Worm (Caenorhabditis elegans): ENCODE data around the gene sru-44.

sru-44 gene

ce11 chrV:16458714-16459113 lies 9.0 kb downstream of the sru-44 start, which contains the start of gene str-15:
str-15 (minus strand) TSS chrV:16458814.
- TF ChIP-seq lin-39 (tag; optimal IDR thresholded peaks at IDR 0.05) = no peak

ce11 chrV:16455065-16455464 lies 12.7 kb downstream of the sru-44 start, which contains the start of gene str-14:
str-14 (minus strand) TSS chrV:16455165.
- TF ChIP-seq lir-3 (tag; optimal IDR thresholded peaks at IDR 0.05; ENCODE audit: poor library complexity) = no peak
- TF ChIP-seq pag-3 (tag; optimal IDR thresholded peaks at IDR 0.05; ENCODE audit: borderline replicate concordance, insufficient read depth) = no peak
- TF ChIP-seq fos-1 (tag; optimal IDR thresholded peaks at IDR 0.05) = no peak
- no peak for TF ChIP-seq blmp-1 (tag; optimal IDR thresholded peaks at IDR 0.05)
- TF ChIP-seq nhr-12 (tag; optimal IDR thresholded peaks at IDR 0.05) = no peak
- no peak for TF ChIP-seq dpl-1 (GFP tag; optimal IDR thresholded peaks at IDR 0.05)
- no peak for TF ChIP-seq fkh-10 (GFP tag; optimal IDR thresholded peaks at IDR 0.05)
- no peak for TF ChIP-seq efl-3 (GFP tag; optimal IDR thresholded peaks at IDR 0.05)
- no peak for TF ChIP-seq unc-130 (tag; optimal IDR thresholded peaks at IDR 0.05)
- TF ChIP-seq ceh-90 (tag; optimal IDR thresholded peaks at IDR 0.05) = no peak
- no peak for TF ChIP-seq nhr-11 (tag; optimal IDR thresholded peaks at IDR 0.05)
- no peak for TF ChIP-seq lin-35 (GFP tag; optimal IDR thresholded peaks at IDR 0.05)
- TF ChIP-seq fkh-8 (tag; optimal IDR thresholded peaks at IDR 0.05) = no peak

- no peak for TF ChIP-seq lin-14 (GFP tag; optimal IDR thresholded peaks at IDR 0.05)
- TF ChIP-seq efl-3 (GFP tag; optimal IDR thresholded peaks at IDR 0.05) = no peak
- no peak for TF ChIP-seq ces-1 (GFP tag; optimal IDR thresholded peaks at IDR 0.05)
- TF ChIP-seq unc-130 (tag; optimal IDR thresholded peaks at IDR 0.05) = no peak
- TF ChIP-seq lin-39 (tag; optimal IDR thresholded peaks at IDR 0.05) = no peak
- no peak for TF ChIP-seq unc-30 (tag; optimal IDR thresholded peaks at IDR 0.05)
- TF ChIP-seq ceh-90 (tag; optimal IDR thresholded peaks at IDR 0.05) = no peak
- TF ChIP-seq egl-13 (tag; optimal IDR thresholded peaks at IDR 0.05) = no peak
- no peak for TF ChIP-seq zip-4 (GFP tag; optimal IDR thresholded peaks at IDR 0.05)
- no peak for TF ChIP-seq nhr-11 (tag; optimal IDR thresholded peaks at IDR 0.05)
- TF ChIP-seq fkh-8 (tag; optimal IDR thresholded peaks at IDR 0.05) = no peak
- no peak for TF ChIP-seq snpc-4 (tag; optimal IDR thresholded peaks at IDR 0.05)
- TF ChIP-seq ztf-11 (tag; optimal IDR thresholded peaks at IDR 0.05) = no peak
- no peak for TF ChIP-seq isw-1 (GFP tag; IDR thresholded peaks at IDR 0.05)
- no peak for TF ChIP-seq dpl-1 (GFP tag; optimal IDR thresholded peaks at IDR 0.05)
- TF ChIP-seq lir-3 (tag; optimal IDR thresholded peaks at IDR 0.05; ENCODE audit: poor library complexity) = no peak
Observed at ce11 chrV:16447735-16448134, 20.0 kb downstream of the sru-44 start, which contains the start of gene T08G3.13. T08G3.13 (plus strand) TSS chrV:16448035.

- TF ChIP-seq hpl-2 (GFP tag; optimal IDR thresholded peaks at IDR 0.05) (no peak), skn-1 (tag; optimal IDR thresholded peaks at IDR 0.05) (no peak), dpl-1 (GFP tag; optimal IDR thresholded peaks at IDR 0.05) (no peak), ceh-63 (GFP tag; optimal IDR thresholded peaks at IDR 0.05) (no peak), nhr-84 (tag; optimal IDR thresholded peaks at IDR 0.05) (no peak), pqm-1 (tag; optimal IDR thresholded peaks at IDR 0.05) (no peak), efl-3 (GFP tag; optimal IDR thresholded peaks at IDR 0.05) (no peak), ceh-8 (GFP tag; optimal IDR thresholded peaks at IDR 0.05) (no peak), sox-4 (tag; optimal IDR thresholded peaks at IDR 0.05) (no peak), sptf-1 (tag; optimal IDR thresholded peaks at IDR 0.05) (no peak), irx-1 (tag; optimal IDR thresholded peaks at IDR 0.05) (no peak), pag-3 (tag; optimal IDR thresholded peaks at IDR 0.05; ENCODE audit: borderline replicate concordance, insufficient read depth) (no peak), nhr-237 (tag; optimal IDR thresholded peaks at IDR 0.05) (no peak), mab-9 (GFP tag; IDR thresholded peaks at IDR 0.05) (no peak), ama-1 (optimal IDR thresholded peaks at IDR 0.05) (no peak), hlh-4 (tag; optimal IDR thresholded peaks at IDR 0.05) (no peak), pax-3 (tag; optimal IDR thresholded peaks at IDR 0.05) (no peak), blmp-1 (tag; optimal IDR thresholded peaks at IDR 0.05) (no peak)
Observed at ce11 chrV:16446191-16446590, 21.5 kb downstream of the sru-44 start.
